Worm (Caenorhabditis elegans): ENCODE data around the gene acr-14.

Gene acr-14

ce11 chrII:8216433-8216832 is 39.4 kb upstream of the acr-14 start, which contains the start of gene M110.3 (continued):
- TF ChIP-seq nhr-47 (tag; optimal IDR thresholded peaks at IDR 0.05): peak; percentile 50
- no peak for TF ChIP-seq aly-2 (tag; optimal IDR thresholded peaks at IDR 0.05)
- no peak for TF ChIP-seq elt-2 (tag; optimal IDR thresholded peaks at IDR 0.05)
- TF ChIP-seq F16B12.6 (tag; optimal IDR thresholded peaks at IDR 0.05): no peak
- TF ChIP-seq ces-1 (GFP tag; optimal IDR thresholded peaks at IDR 0.05): no peak
- TF ChIP-seq nhr-84 (tag; optimal IDR thresholded peaks at IDR 0.05): no peak
- no peak for TF ChIP-seq pqm-1 (tag; optimal IDR thresholded peaks at IDR 0.05)
- peak; percentile 44 for TF ChIP-seq isw-1 (GFP tag; IDR thresholded peaks at IDR 0.05)
- no peak for TF ChIP-seq fkh-10 (GFP tag; optimal IDR thresholded peaks at IDR 0.05)
- TF ChIP-seq ceh-90 (tag; optimal IDR thresholded peaks at IDR 0.05): no peak
- TF ChIP-seq dpl-1 (GFP tag; optimal IDR thresholded peaks at IDR 0.05): peak; percentile 18 to 58 (median 42)
- TF ChIP-seq nhr-19 (GFP tag; conservative IDR thresholded peaks at IDR 0.05): no peak
- TF ChIP-seq hlh-17 (GFP tag; optimal IDR thresholded peaks at IDR 0.05; ENCODE audit: borderline replicate concordance): no peak
- TF ChIP-seq jun-1 (tag; optimal IDR thresholded peaks at IDR 0.05): peak; percentile 8
- peak; percentile 38 for TF ChIP-seq xbp-1 (tag; optimal IDR thresholded peaks at IDR 0.05)
- peak; percentile 66 to 77 for TF ChIP-seq lsy-2 (tag; optimal IDR thresholded peaks at IDR 0.05)
- TF ChIP-seq zip-4 (GFP tag; optimal IDR thresholded peaks at IDR 0.05): peak; percentile 47
- no peak for TF ChIP-seq sox-4 (tag; optimal IDR thresholded peaks at IDR 0.05)
- TF ChIP-seq ets-5 (GFP tag; IDR thresholded peaks at IDR 0.05): no peak
- TF ChIP-seq nhr-237 (tag; optimal IDR thresholded peaks at IDR 0.05): no peak
- TF ChIP-seq snu-23 (GFP tag; optimal IDR thresholded peaks at IDR 0.05): peak; percentile 64
- TF ChIP-seq nhr-11 (tag; optimal IDR thresholded peaks at IDR 0.05): no peak
- no peak for TF ChIP-seq ceh-8 (GFP tag; optimal IDR thresholded peaks at IDR 0.05)
- peak in 2 of 3 experiments; percentile 4 to 42 for TF ChIP-seq ceh-82 (tag; optimal IDR thresholded peaks at IDR 0.05)
- peak; percentile 19 for TF ChIP-seq fkh-8 (tag; optimal IDR thresholded peaks at IDR 0.05)
- peak; percentile 1 for TF ChIP-seq skn-1 (tag; optimal IDR thresholded peaks at IDR 0.05)
- peak; percentile 44 for TF ChIP-seq C04F5.9 (tag; optimal IDR thresholded peaks at IDR 0.05)
- TF ChIP-seq tbx-2 (tag; optimal IDR thresholded peaks at IDR 0.05): peak; percentile 28
- no peak for TF ChIP-seq lin-39 (tag; optimal IDR thresholded peaks at IDR 0.05)
- peak in 1 of 2 experiments; percentile 39 for TF ChIP-seq mdl-1 (tag; optimal IDR thresholded peaks at IDR 0.05)
- no peak for TF ChIP-seq ceh-63 (GFP tag; optimal IDR thresholded peaks at IDR 0.05)
- TF ChIP-seq pag-3 (tag; optimal IDR thresholded peaks at IDR 0.05; ENCODE audit: borderline replicate concordance, insufficient read depth): peak; percentile 71
- TF ChIP-seq lin-14 (GFP tag; optimal IDR thresholded peaks at IDR 0.05): peak; percentile 68
- TF ChIP-seq fkh-4 (tag; optimal IDR thresholded peaks at IDR 0.05; ENCODE audit: borderline replicate concordance): no peak
- peak; percentile 67 for TF ChIP-seq nhr-85 (tag)
- TF ChIP-seq lir-3 (tag; optimal IDR thresholded peaks at IDR 0.05; ENCODE audit: poor library complexity): no peak
- peak; percentile 32 for TF ChIP-seq swsn-7 (tag; optimal IDR thresholded peaks at IDR 0.05)
- TF ChIP-seq ztf-11 (tag; optimal IDR thresholded peaks at IDR 0.05): no peak
- TF ChIP-seq vab-15 (tag; optimal IDR thresholded peaks at IDR 0.05): no peak
- TF ChIP-seq nhr-28 (tag; optimal IDR thresholded peaks at IDR 0.05): no peak
- no peak for TF ChIP-seq C34B4.2 (tag; optimal IDR thresholded peaks at IDR 0.05)
- TF ChIP-seq Y116A8C.19 (tag; optimal IDR thresholded peaks at IDR 0.05; ENCODE audit: borderline replicate concordance): no peak
- TF ChIP-seq sup-37 (GFP tag; optimal IDR thresholded peaks at IDR 0.05): no peak
- peak; percentile 2 for TF ChIP-seq lin-15B (tag; optimal IDR thresholded peaks at IDR 0.05)
- peak; percentile 43 for TF ChIP-seq rnt-1 (tag; optimal IDR thresholded peaks at IDR 0.05)
- TF ChIP-seq hpl-2 (GFP tag; optimal IDR thresholded peaks at IDR 0.05): no peak
- TF ChIP-seq grh-1 (GFP tag; IDR thresholded peaks at IDR 0.05): no peak
- no peak for TF ChIP-seq unc-98 (GFP tag; IDR thresholded peaks at IDR 0.05)
- no peak for TF ChIP-seq unc-130 (tag; optimal IDR thresholded peaks at IDR 0.05)
